Fruit fly (Drosophila melanogaster) whole organism, embryonic: Measurements from ENCODE around the gene Gr64d.

Source experiments
- Blimp-1 ChIP-seq: fragments of 200-800 bp; sonication (Bioruptor generic); optimal IDR thresholded peaks from 3 replicates; lab custom pipeline; 2018; ENCODE audit warnings: missing biosample characterization, missing genetic modification characterization, mild to moderate bottlenecking, moderate library complexity, missing genetic modification reagents
- Bteb2 ChIP-seq: fragments of 200-800 bp; sonication (Bioruptor generic); optimal IDR thresholded peaks from 2 replicates; lab custom pipeline; 2016; ENCODE audit warnings: missing biosample characterization, missing genetic modification characterization
- CG10654 ChIP-seq: fragments of 200-800 bp; sonication (Bioruptor generic); optimal IDR thresholded peaks from 2 replicates; lab custom pipeline; 2016; ENCODE audit warnings: missing biosample characterization, missing genetic modification characterization
- CG11695 ChIP-seq: fragments of 200-800 bp; sonication (Bioruptor generic); IDR thresholded peaks from 3 replicates; pipeline ENCODE4 v1.3.6; 2022; ENCODE audit warnings: missing biosample characterization, missing genetic modification characterization
- CG12391 ChIP-seq: fragments of 200-800 bp; sonication (Bioruptor generic); optimal IDR thresholded peaks from 3 replicates; lab custom pipeline; 2018; ENCODE audit warnings: missing biosample characterization, mild to moderate bottlenecking, missing genetic modification characterization, moderate library complexity
- CG14965 ChIP-seq: fragments of 200-800 bp; sonication (Bioruptor generic); optimal IDR thresholded peaks from 2 replicates; lab custom pipeline; 2016; ENCODE audit warnings: missing biosample characterization, missing genetic modification characterization, borderline replicate concordance
- CG1603 ChIP-seq: fragments of 200-800 bp; sonication (Bioruptor generic); optimal IDR thresholded peaks from 2 replicates; lab custom pipeline; 2019; ENCODE audit warnings: missing biosample characterization, mild to moderate bottlenecking, missing genetic modification characterization, moderate library complexity
- CG17328 ChIP-seq: fragments of 200-800 bp; sonication (Bioruptor generic); IDR thresholded peaks from 2 replicates; pipeline ENCODE4 v1.3.6; 2022; ENCODE audit warnings: missing biosample characterization, missing genetic modification characterization
- CG17359 ChIP-seq: fragments of 200-800 bp; sonication (Bioruptor generic); optimal IDR thresholded peaks from 3 replicates; lab custom pipeline; 2018; ENCODE audit warnings: missing biosample characterization, mild to moderate bottlenecking, missing genetic modification characterization, moderate library complexity
- CG17568 ChIP-seq: fragments of 200-800 bp; sonication (Bioruptor generic); optimal IDR thresholded peaks from 2 replicates; lab custom pipeline; 2018; ENCODE audit warnings: missing biosample characterization, mild to moderate bottlenecking, missing genetic modification characterization, moderate library complexity
- CG31441 ChIP-seq: fragments of 200-800 bp; sonication (Bioruptor generic); IDR thresholded peaks from 2 replicates; pipeline ENCODE4 v1.3.6; 2022; ENCODE audit warnings: missing biosample characterization, missing genetic modification characterization
- CG34376 ChIP-seq: fragments of 200-800 bp; sonication (Bioruptor generic); optimal IDR thresholded peaks from 2 replicates; lab custom pipeline; 2018; ENCODE audit warnings: missing biosample characterization, mild to moderate bottlenecking, missing genetic modification characterization
- CG6272 ChIP-seq: fragments of 200-800 bp; sonication (Bioruptor generic); IDR thresholded peaks from 2 replicates; pipeline ENCODE4 v1.3.6; 2022; ENCODE audit warnings: missing biosample characterization, missing genetic modification characterization
- CG6654 ChIP-seq: fragments of 200-800 bp; sonication (Bioruptor generic); optimal IDR thresholded peaks from 2 replicates; lab custom pipeline; 2017; ENCODE audit warnings: missing biosample characterization, mild to moderate bottlenecking, missing genetic modification characterization
- CG9215 ChIP-seq: fragments of 200-800 bp; sonication (Bioruptor generic); IDR thresholded peaks from 2 replicates; pipeline ENCODE4 v1.3.6; 2022; ENCODE audit warnings: missing biosample characterization, missing genetic modification characterization
- CkIIα-i1 ChIP-seq: fragments of 200-800 bp; sonication (Bioruptor generic); IDR thresholded peaks from 2 replicates; pipeline ENCODE4 v1.3.6; 2022; ENCODE audit warnings: missing biosample characterization, missing genetic modification characterization
- Doc3 ChIP-seq: fragments of 200-800 bp; sonication (Bioruptor generic); IDR thresholded peaks from 3 replicates; pipeline ENCODE4 v1.3.6; 2022; ENCODE audit warnings: missing biosample characterization, missing genetic modification characterization; ENCODE audit not compliant: partially characterized antibody
- Dp ChIP-seq: fragments of 200-800 bp; sonication (Bioruptor generic); optimal IDR thresholded peaks from 2 replicates; lab custom pipeline; 2018; ENCODE audit warnings: missing biosample characterization, mild to moderate bottlenecking, missing genetic modification characterization, moderate library complexity
- ERR ChIP-seq: fragments of 200-800 bp; sonication (Bioruptor generic); optimal IDR thresholded peaks from 2 replicates; lab custom pipeline; 2016; ENCODE audit warnings: missing biosample characterization, missing genetic modification characterization
- Eip74EF ChIP-seq, 2 experiments: fragments of 200-800 bp in 1 of 2; fragments of >200 bp in 1 of 2; sonication (Bioruptor generic) in 1 of 2; optimal IDR thresholded peaks; 2 replicates each; lab custom pipeline; 2017 to 2019; ENCODE audit warnings: missing biosample characterization in 2 of 2, missing genetic modification characterization in 2 of 2, mild to moderate bottlenecking in 1 of 2, moderate library complexity in 1 of 2
- Gsc ChIP-seq: fragments of 200-800 bp; sonication (Bioruptor generic); IDR thresholded peaks from 2 replicates; pipeline ENCODE4 v1.3.6; 2022; ENCODE audit warnings: missing biosample characterization, missing genetic modification characterization
- H15 ChIP-seq: fragments of 200-800 bp; sonication (Bioruptor generic); IDR thresholded peaks from 3 replicates; pipeline ENCODE4 v1.3.6; 2022; ENCODE audit warnings: missing biosample characterization, missing genetic modification characterization
- Hmx ChIP-seq: fragments of 200-800 bp; sonication (Bioruptor generic); optimal IDR thresholded peaks from 2 replicates; lab custom pipeline; 2016; ENCODE audit warnings: missing biosample characterization, missing genetic modification characterization
- MTF-1 ChIP-seq: fragments of 200-800 bp; sonication (Bioruptor generic); optimal IDR thresholded peaks from 2 replicates; lab custom pipeline; 2018; ENCODE audit warnings: missing biosample characterization, mild to moderate bottlenecking, missing genetic modification characterization, borderline replicate concordance
- Nf-YB ChIP-seq: fragments of 200-800 bp; sonication (Bioruptor generic); optimal IDR thresholded peaks from 3 replicates; lab custom pipeline; 2019; ENCODE audit warnings: missing biosample characterization, mild to moderate bottlenecking, missing genetic modification characterization, moderate library complexity
- PHDP ChIP-seq: fragments of 200-800 bp; sonication (Bioruptor generic); optimal IDR thresholded peaks from 3 replicates; lab custom pipeline; 2018; ENCODE audit warnings: missing biosample characterization, mild to moderate bottlenecking, missing genetic modification characterization, moderate library complexity
- Sox102F ChIP-seq: fragments of 200-800 bp; sonication (Bioruptor generic); optimal IDR thresholded peaks from 2 replicates; lab custom pipeline; 2018; ENCODE audit warnings: missing biosample characterization, mild to moderate bottlenecking, missing genetic modification characterization, moderate library complexity
- Sry-β ChIP-seq: fragments of 200-800 bp; sonication (Bioruptor generic); optimal IDR thresholded peaks from 2 replicates; lab custom pipeline; 2018; ENCODE audit warnings: missing biosample characterization, mild to moderate bottlenecking, missing genetic modification characterization, moderate library complexity
- Stat92E ChIP-seq, 3 experiments: fragments of >200 bp in 2 of 3; fragments of 200-800 bp in 1 of 3; sonication (Bioruptor generic) in 1 of 3; optimal IDR thresholded peaks; 2 replicates each; lab custom pipeline; 2017 to 2019; ENCODE audit warnings: missing biosample characterization in 3 of 3, missing genetic modification characterization in 3 of 3, mild to moderate bottlenecking in 1 of 3, moderate library complexity in 1 of 3
- TFAM ChIP-seq: fragments of 200-800 bp; sonication (Bioruptor generic); optimal IDR thresholded peaks from 2 replicates; lab custom pipeline; 2017; ENCODE audit warnings: missing biosample characterization, missing genetic modification characterization, inconsistent platforms
- Vsx1 ChIP-seq: fragments of 200-800 bp; sonication (Bioruptor generic); optimal IDR thresholded peaks from 2 replicates; lab custom pipeline; 2017; ENCODE audit warnings: missing biosample characterization, mild to moderate bottlenecking, missing genetic modification characterization, missing genetic modification reagents
- ara ChIP-seq: fragments of 200-800 bp; sonication (Bioruptor generic); IDR thresholded peaks from 2 replicates; pipeline ENCODE4 v1.3.6; 2022; ENCODE audit warnings: missing biosample characterization, missing genetic modification characterization
- ato ChIP-seq: fragments of 200-800 bp; sonication (Bioruptor generic); IDR thresholded peaks from 2 replicates; pipeline ENCODE4 v1.3.6; 2022; ENCODE audit warnings: missing biosample characterization, missing genetic modification characterization; ENCODE audit not compliant: partially characterized antibody
- caup ChIP-seq: fragments of 200-800 bp; sonication (Bioruptor generic); optimal IDR thresholded peaks from 3 replicates; lab custom pipeline; 2017; ENCODE audit warnings: missing biosample characterization, mild to moderate bottlenecking, missing genetic modification characterization, moderate library complexity; ENCODE audit not compliant: severe bottlenecking
- cwo ChIP-seq: fragments of 200-800 bp; sonication (Bioruptor generic); optimal IDR thresholded peaks from 3 replicates; lab custom pipeline; 2017; ENCODE audit warnings: missing biosample characterization, missing genetic modification characterization, mild to moderate bottlenecking, moderate library complexity, missing genetic modification reagents
- emc ChIP-seq: fragments of 200-800 bp; sonication (Bioruptor generic); optimal IDR thresholded peaks from 2 replicates; lab custom pipeline; 2016; ENCODE audit warnings: missing biosample characterization, missing genetic modification characterization
- gem ChIP-seq: fragments of 200-800 bp; sonication (Bioruptor generic); optimal IDR thresholded peaks from 2 replicates; lab custom pipeline; 2019; ENCODE audit warnings: missing biosample characterization, mild to moderate bottlenecking, missing genetic modification characterization, moderate library complexity
- gfzf ChIP-seq: fragments of 200-800 bp; sonication (Bioruptor generic); optimal IDR thresholded peaks from 2 replicates; lab custom pipeline; 2016; ENCODE audit warnings: missing biosample characterization, mild to moderate bottlenecking, missing genetic modification characterization, moderate library complexity
- grn ChIP-seq: fragments of 200-800 bp; sonication (Bioruptor generic); optimal IDR thresholded peaks from 3 replicates; lab custom pipeline; 2017; ENCODE audit warnings: missing biosample characterization, missing genetic modification characterization
- gsb-n ChIP-seq: fragments of 200-800 bp; sonication (Bioruptor generic); optimal IDR thresholded peaks from 3 replicates; lab custom pipeline; 2018; ENCODE audit warnings: missing biosample characterization, mild to moderate bottlenecking, missing genetic modification characterization
- hth ChIP-seq: fragments of >200 bp; optimal IDR thresholded peaks from 2 replicates; lab custom pipeline; 2017; ENCODE audit warnings: inconsistent platforms
- knrl ChIP-seq: fragments of 200-800 bp; sonication (Bioruptor generic); IDR thresholded peaks from 3 replicates; pipeline ENCODE4 v1.3.6; 2022; ENCODE audit warnings: missing biosample characterization, missing genetic modification characterization; ENCODE audit not compliant: partially characterized antibody
- nerfin-2 ChIP-seq: fragments of 200-800 bp; sonication (Bioruptor generic); IDR thresholded peaks from 2 replicates; pipeline ENCODE4 v1.3.6; 2022; ENCODE audit warnings: missing biosample characterization, missing genetic modification characterization; ENCODE audit not compliant: partially characterized antibody
- org-1 ChIP-seq: fragments of 200-800 bp; sonication (Bioruptor generic); optimal IDR thresholded peaks from 2 replicates; lab custom pipeline; 2017; ENCODE audit warnings: missing biosample characterization, missing genetic modification characterization
- pho ChIP-seq: fragments of 200-800 bp; sonication (Bioruptor generic); optimal IDR thresholded peaks from 2 replicates; lab custom pipeline; 2016; ENCODE audit warnings: missing biosample characterization, missing genetic modification characterization
- row ChIP-seq: fragments of 200-800 bp; sonication (Bioruptor generic); IDR thresholded peaks from 3 replicates; pipeline ENCODE4 v1.3.6; 2022; ENCODE audit warnings: missing biosample characterization, missing genetic modification characterization
- sqz ChIP-seq: fragments of 200-800 bp; sonication (Bioruptor generic); optimal IDR thresholded peaks from 3 replicates; lab custom pipeline; 2018; ENCODE audit warnings: missing biosample characterization, mild to moderate bottlenecking, missing genetic modification characterization
- tin ChIP-seq: fragments of 200-800 bp; sonication (Bioruptor generic); optimal IDR thresholded peaks from 3 replicates; lab custom pipeline; 2016; ENCODE audit warnings: missing biosample characterization, missing genetic modification characterization
- tll ChIP-seq, 2 experiments: fragments of 200-800 bp in 1 of 2; fragments of >200 bp in 1 of 2; sonication (Bioruptor generic) in 1 of 2; optimal IDR thresholded peaks; 2 replicates each; lab custom pipeline; 2017 to 2019; ENCODE audit warnings: missing biosample characterization in 2 of 2, missing genetic modification characterization in 2 of 2, mild to moderate bottlenecking in 1 of 2, moderate library complexity in 1 of 2

Gr64d gene

dm6 chr3L:4070996-4071379 lies 39.1 kb downstream of the Gr64d start (continued):
- peak; percentile 6 for TF ChIP-seq Hmx (GFP tag; lab: Kevin White, UChicago)
- no peak for TF ChIP-seq nerfin-2 (GFP tag; lab: Robert Waterston, UW)
- TF ChIP-seq Gsc (GFP tag; lab: Robert Waterston, UW), result peak; percentile 30; the same call in 1 of the 2 replicates
- peak; percentile 75 for TF ChIP-seq ara (GFP tag; lab: Robert Waterston, UW)
- TF ChIP-seq Blimp-1 (GFP tag; lab: Kevin White, UChicago), result peak; percentile 56
- TF ChIP-seq Sry-β (GFP tag; lab: Kevin White, UChicago), result no peak
- TF ChIP-seq Eip74EF (GFP tag; optimal IDR thresholded peaks at IDR 0.05; lab: Kevin White, UChicago), result no peak
- TF ChIP-seq PHDP (tag; lab: Kevin White, UChicago), result peak; percentile 69
- TF ChIP-seq CG9215 (GFP tag; lab: Robert Waterston, UW), result peak; percentile 41; the same call in 1 of the 2 replicates
- no peak for TF ChIP-seq cwo (GFP tag; lab: Kevin White, UChicago)
- peak; percentile 26 for TF ChIP-seq CG6654 (GFP tag; lab: Kevin White, UChicago)
- TF ChIP-seq H15, result peak; percentile 64; the same call in 2 of the 3 replicates
- no peak for TF ChIP-seq ERR (GFP tag; lab: Kevin White, UChicago)
- TF ChIP-seq ato, result no peak
- no peak for TF ChIP-seq sqz (GFP tag; lab: Kevin White, UChicago)
- TF ChIP-seq CG10654, result peak; percentile 50
- TF ChIP-seq CG17359 (tag; lab: Kevin White, UChicago), result peak; percentile 75
- TF ChIP-seq gfzf (GFP tag; lab: Kevin White, UChicago), result no peak
- TF ChIP-seq CG1603 (tag; lab: Kevin White, UChicago), result peak; percentile 90
- TF ChIP-seq Nf-YB (GFP tag; lab: Kevin White, UChicago), result no peak
- peak; percentile 35 for TF ChIP-seq CG6272 (GFP tag; lab: Robert Waterston, UW)
- no peak for TF ChIP-seq CG14965
- no peak for TF ChIP-seq Doc3 (GFP tag; lab: Robert Waterston, UW)
- peak; percentile 55 for TF ChIP-seq CG12391 (tag; lab: Kevin White, UChicago)
- TF ChIP-seq MTF-1 (GFP tag; lab: Kevin White, UChicago), result peak; percentile 41
- no peak for TF ChIP-seq emc
- no peak for TF ChIP-seq Bteb2 (GFP tag; lab: Kevin White, UChicago)
- no peak for TF ChIP-seq pho (GFP tag; lab: Kevin White, UChicago)
- peak; percentile 22; the same call in 1 of the 2 replicates for TF ChIP-seq CkIIα-i1 (GFP tag; lab: Robert Waterston, UW)
- no peak for TF ChIP-seq gsb-n (tag; lab: Kevin White, UChicago)
- TF ChIP-seq Dp (GFP tag; lab: Kevin White, UChicago), result no peak
- TF ChIP-seq CG17328 (GFP tag; lab: Robert Waterston, UW), result peak; percentile 79
- no peak for TF ChIP-seq Vsx1 (GFP tag; lab: Kevin White, UChicago)
- peak; percentile 62 for TF ChIP-seq caup
- no peak for TF ChIP-seq hth (lab: Kevin White, UChicago)
- TF ChIP-seq tll (GFP tag; optimal IDR thresholded peaks at IDR 0.05; lab: Kevin White, UChicago), result no peak
- TF ChIP-seq TFAM (GFP tag; lab: Kevin White, UChicago), result no peak
- TF ChIP-seq Stat92E (GFP tag; optimal IDR thresholded peaks at IDR 0.05; lab: Kevin White, UChicago), result no peak
- TF ChIP-seq tin, result peak; percentile 48
- TF ChIP-seq Sox102F (GFP tag; lab: Kevin White, UChicago), result peak; percentile 70
- TF ChIP-seq grn (GFP tag; lab: Kevin White, UChicago), result no peak
- TF ChIP-seq row (GFP tag; lab: Robert Waterston, UW), result peak; percentile 69
- peak; percentile 79 for TF ChIP-seq CG11695 (GFP tag; lab: Robert Waterston, UW)
- TF ChIP-seq CG31441, result peak; percentile 38; the same call in 1 of the 2 replicates
- TF ChIP-seq org-1 (GFP tag; lab: Kevin White, UChicago), result no peak
- peak; percentile 64 for TF ChIP-seq gem (tag; lab: Kevin White, UChicago)
- TF ChIP-seq CG17568 (GFP tag; lab: Kevin White, UChicago), result peak; percentile 4
- no peak for TF ChIP-seq CG34376 (GFP tag; lab: Kevin White, UChicago)
- TF ChIP-seq knrl (GFP tag; lab: Robert Waterston, UW), result no peak
